Worm (Caenorhabditis elegans) whole organism, L1 larva: ENCODE measurements around the gene tra-3.

ENCODE experiments used
- blmp-1 ChIP-seq: fragments of 150-350 bp; optimal IDR thresholded peaks from 2 replicates; lab custom pipeline; 2014; ENCODE audit warnings: missing biosample characterization, missing genetic modification characterization
- elt-3 ChIP-seq, 6 experiments: fragments of 150-350 bp in 1 of 6; sonication (generic microtip); optimal IDR thresholded peaks; 2 replicates each; lab custom pipeline; 2017 to 2018; ENCODE audit warnings: missing biosample characterization in 6 of 6, missing genetic modification characterization in 6 of 6, inconsistent platforms in 1 of 6
- nhr-28 ChIP-seq: fragments of 150-350 bp; optimal IDR thresholded peaks from 2 replicates; lab custom pipeline; 2014; ENCODE audit warnings: missing biosample characterization, missing genetic modification characterization
- nhr-71 ChIP-seq: sonication (generic microtip); optimal IDR thresholded peaks from 2 replicates; lab custom pipeline; 2016; ENCODE audit warnings: mild to moderate bottlenecking, missing genetic modification characterization, moderate library complexity, missing compliant biosample characterization

DNA sequence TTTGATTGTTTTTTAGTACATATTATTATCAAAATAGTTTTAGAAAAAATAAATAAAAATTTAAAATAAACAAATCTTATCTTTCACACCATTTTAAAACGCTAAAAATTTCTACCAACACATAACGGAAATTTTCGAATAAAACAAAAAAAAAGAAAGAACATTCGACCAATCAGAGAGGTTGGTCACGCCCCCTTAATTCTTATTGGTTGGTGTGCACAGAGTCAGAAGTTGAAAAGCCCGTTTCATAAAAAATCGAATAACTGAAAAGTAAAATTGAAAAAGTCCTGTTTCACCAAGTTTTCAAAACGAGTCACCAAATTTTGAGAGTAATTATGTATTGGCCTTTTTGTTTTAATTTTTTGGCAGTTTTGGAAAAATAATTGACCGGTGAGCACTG, 47.2 kb upstream of the tra-3 start:
- TF ChIP-seq blmp-1 (tag; lab: Kevin White, UChicago) (no peak), nhr-28 (no peak), elt-3 (tag; optimal IDR thresholded peaks at IDR 0.05; lab: Kevin White, UChicago) (no peak), nhr-71 (tag; lab: Kevin White, UChicago) (no peak)
